Fruit fly (Drosophila melanogaster): ENCODE data around the gene RNaseX25.

The RNaseX25 gene

dm6 chr3L:7947880-7948286 lies 22.5 kb upstream of the RNaseX25 start, which contains the start of gene exex (continued):
- TF ChIP-seq Opbp (GFP tag; IDR thresholded peaks at IDR 0.05; ENCODE audit: partially characterized antibody), result 0 out of 3 replicates have a peak, but pooled peaks have one; percentile 13
- peak; percentile 1 for TF ChIP-seq CG33213 (GFP tag; optimal IDR thresholded peaks at IDR 0.05)
- TF ChIP-seq CG10543 (GFP tag; optimal IDR thresholded peaks at IDR 0.05), result peak; percentile 33
- no peak for TF ChIP-seq twi (tag; optimal IDR thresholded peaks at IDR 0.05)
- no peak for TF ChIP-seq CG9797 (GFP tag; optimal IDR thresholded peaks at IDR 0.05)
- no peak for TF ChIP-seq ac (GFP tag; optimal IDR thresholded peaks at IDR 0.05)
- TF ChIP-seq Hr78 (GFP tag; optimal IDR thresholded peaks at IDR 0.05), result no peak
- TF ChIP-seq crc (GFP tag; optimal IDR thresholded peaks at IDR 0.05), result no peak
- peak; percentile 94 for TF ChIP-seq Nf-YB (GFP tag; optimal IDR thresholded peaks at IDR 0.05)
- TF ChIP-seq zfh2 (GFP tag; optimal IDR thresholded peaks at IDR 0.05), result no peak
- TF ChIP-seq Dp (GFP tag; optimal IDR thresholded peaks at IDR 0.05), result no peak
- TF ChIP-seq CG11560 (tag; IDR thresholded peaks at IDR 0.05), result no peak
- TF ChIP-seq otp (GFP tag; IDR thresholded peaks at IDR 0.05), result no peak
- no peak for TF ChIP-seq maf-S (GFP tag; optimal IDR thresholded peaks at IDR 0.05)
- no peak for TF ChIP-seq tio (GFP tag; optimal IDR thresholded peaks at IDR 0.05)
- no peak for TF ChIP-seq zfh1 (GFP tag; IDR thresholded peaks at IDR 0.05)
- TF ChIP-seq Meics (GFP tag; optimal IDR thresholded peaks at IDR 0.05), result no peak
- TF ChIP-seq Hmx (GFP tag; optimal IDR thresholded peaks at IDR 0.05), result no peak
- peak; percentile 81 for TF ChIP-seq seq (GFP tag; IDR thresholded peaks at IDR 0.05)
- no peak for TF ChIP-seq Myb (GFP tag; optimal IDR thresholded peaks at IDR 0.05)
- no peak for TF ChIP-seq Lhr (GFP tag; optimal IDR thresholded peaks at IDR 0.05)
- peak; percentile 10 for TF ChIP-seq CG12071 (GFP tag; optimal IDR thresholded peaks at IDR 0.05)
- no peak for TF ChIP-seq nmo (GFP tag; optimal IDR thresholded peaks at IDR 0.05)
- TF ChIP-seq CG10959 (GFP tag; IDR thresholded peaks at IDR 0.05), result no peak
- no peak for TF ChIP-seq CG10431 (GFP tag; optimal IDR thresholded peaks at IDR 0.05)
- peak; percentile 78 for TF ChIP-seq sens (GFP tag)
- TF ChIP-seq Dfd (GFP tag; optimal IDR thresholded peaks at IDR 0.05), result no peak
- TF ChIP-seq dpn (GFP tag; optimal IDR thresholded peaks at IDR 0.05), result no peak
- TF ChIP-seq Ets65A (GFP tag), result peak; percentile 64
- TF ChIP-seq pb (GFP tag; optimal IDR thresholded peaks at IDR 0.05), result no peak
- TF ChIP-seq CG7928 (GFP tag; optimal IDR thresholded peaks at IDR 0.05), result no peak
- no peak for TF ChIP-seq az2 (GFP tag; optimal IDR thresholded peaks at IDR 0.05)
- no peak for TF ChIP-seq CG10462 (GFP tag; optimal IDR thresholded peaks at IDR 0.05)
- peak; percentile 1 for TF ChIP-seq unpg (GFP tag; optimal IDR thresholded peaks at IDR 0.05)
- TF ChIP-seq gsb-n (tag; optimal IDR thresholded peaks at IDR 0.05), result no peak
- TF ChIP-seq slp2 (GFP tag; optimal IDR thresholded peaks at IDR 0.05), result no peak
- no peak for TF ChIP-seq Dref (GFP tag; IDR thresholded peaks at IDR 0.05)
- peak; percentile 58 for TF ChIP-seq kni (GFP tag; optimal IDR thresholded peaks at IDR 0.05)
- no peak for TF ChIP-seq CG1647 (GFP tag; optimal IDR thresholded peaks at IDR 0.05)
- peak in 1 of 3 experiments; percentile 82 for TF ChIP-seq Stat92E (GFP tag; optimal IDR thresholded peaks at IDR 0.05)
- no peak for TF ChIP-seq Sin3A (optimal IDR thresholded peaks at IDR 0.05)
- TF ChIP-seq CG30431 (GFP tag; optimal IDR thresholded peaks at IDR 0.05), result no peak
- TF ChIP-seq CTCF (GFP tag; optimal IDR thresholded peaks at IDR 0.05), result no peak
- TF ChIP-seq CG9876 (GFP tag; optimal IDR thresholded peaks at IDR 0.05), result no peak
- no peak for TF ChIP-seq Max (GFP tag; optimal IDR thresholded peaks at IDR 0.05)
- TF ChIP-seq CG3163 (GFP tag; optimal IDR thresholded peaks at IDR 0.05), result no peak
- TF ChIP-seq pan (optimal IDR thresholded peaks at IDR 0.05), result no peak
- TF ChIP-seq pan (GFP tag; optimal IDR thresholded peaks at IDR 0.05 in 1 of 2, IDR thresholded peaks at IDR 0.05 in 1 of 2), result no peak
- TF ChIP-seq CG14710 (tag; optimal IDR thresholded peaks at IDR 0.05), result no peak
- peak; percentile 58 for TF ChIP-seq grn (GFP tag; optimal IDR thresholded peaks at IDR 0.05)
- no peak for TF ChIP-seq hkb (optimal IDR thresholded peaks at IDR 0.05)
- TF ChIP-seq hkb (GFP tag; IDR thresholded peaks at IDR 0.05), result peak; percentile 32; the same call in 1 of the 2 replicates
- peak; percentile 83 for TF ChIP-seq phol (tag; optimal IDR thresholded peaks at IDR 0.05)

Measured in whole organism, embryonic.